Fruit fly (Drosophila melanogaster) whole organism, pupa: Measurements from ENCODE around the gene Chpf.

Experiments
- CG10348 ChIP-seq: fragments of 200-800 bp; sonication (Bioruptor generic); IDR thresholded peaks from 2 replicates; pipeline ENCODE4 v1.3.6; 2022; ENCODE audit warnings: missing biosample characterization, missing genetic modification characterization
- CG13204 ChIP-seq: fragments of 200-800 bp; sonication (Bioruptor generic); optimal IDR thresholded peaks from 2 replicates; lab custom pipeline; 2018; ENCODE audit warnings: missing biosample characterization, mild to moderate bottlenecking, missing genetic modification characterization, moderate library complexity
- CG15710 ChIP-seq: fragments of 200-800 bp; sonication (Bioruptor generic); optimal IDR thresholded peaks from 2 replicates; lab custom pipeline; 2018; ENCODE audit warnings: missing biosample characterization, mild to moderate bottlenecking, missing genetic modification characterization, moderate library complexity
- CG34367 ChIP-seq: fragments of 200-800 bp; sonication (Bioruptor generic); optimal IDR thresholded peaks from 2 replicates; lab custom pipeline; 2018; ENCODE audit warnings: missing biosample characterization, mild to moderate bottlenecking, missing genetic modification characterization
- D1 ChIP-seq: fragments of 200-800 bp; sonication (Bioruptor generic); optimal IDR thresholded peaks from 2 replicates; lab custom pipeline; 2018; ENCODE audit warnings: missing biosample characterization, mild to moderate bottlenecking, missing genetic modification characterization, moderate library complexity
- EcR ChIP-seq: fragments of 200-800 bp; sonication (Bioruptor generic); optimal IDR thresholded peaks from 3 replicates; lab custom pipeline; 2019; ENCODE audit warnings: missing biosample characterization, missing genetic modification characterization, mild to moderate bottlenecking, moderate library complexity, missing genetic modification reagents
- Ets98B ChIP-seq: fragments of 200-800 bp; sonication (Bioruptor generic); IDR thresholded peaks from 2 replicates; pipeline ENCODE4 v1.3.6; 2022; ENCODE audit warnings: missing biosample characterization, missing genetic modification characterization
- Pif1A ChIP-seq: fragments of 200-800 bp; sonication (Bioruptor generic); optimal IDR thresholded peaks from 3 replicates; lab custom pipeline; 2016; ENCODE audit warnings: missing biosample characterization, missing genetic modification characterization
- Pif1B ChIP-seq: fragments of 200-800 bp; sonication (Bioruptor generic); optimal IDR thresholded peaks from 3 replicates; lab custom pipeline; 2016; ENCODE audit warnings: missing biosample characterization, missing genetic modification characterization
- Snoo ChIP-seq: fragments of 200-800 bp; sonication (Bioruptor generic); optimal IDR thresholded peaks from 3 replicates; lab custom pipeline; 2017; ENCODE audit warnings: missing biosample characterization, mild to moderate bottlenecking, missing genetic modification characterization, inconsistent platforms
- gl ChIP-seq: fragments of 200-800 bp; sonication (Bioruptor generic); optimal IDR thresholded peaks from 2 replicates; lab custom pipeline; 2018; ENCODE audit warnings: missing biosample characterization, mild to moderate bottlenecking, missing genetic modification characterization
- rn ChIP-seq: fragments of 200-800 bp; sonication (Bioruptor generic); IDR thresholded peaks from 2 replicates; pipeline ENCODE4 v1.3.6; 2022; ENCODE audit warnings: missing biosample characterization, missing genetic modification characterization

dm6 chrX:13089375-13089774, 22.9 kb downstream of the Chpf start:
- TF ChIP-seq rn (GFP tag; lab: Robert Waterston, UW) (no peak), EcR (GFP tag; lab: Kevin White, UChicago) (no peak), CG10348 (GFP tag; lab: Robert Waterston, UW) (no peak), Snoo (tag; lab: Kevin White, UChicago) (no peak), CG34367 (tag; lab: Kevin White, UChicago) (no peak), Pif1A (no peak), Ets98B (no peak), Pif1B (GFP tag; lab: Kevin White, UChicago) (no peak), CG13204 (GFP tag; lab: Kevin White, UChicago) (no peak), gl (tag; lab: Kevin White, UChicago) (no peak), CG15710 (tag; lab: Kevin White, UChicago) (no peak), D1 (no peak)
